Fruit fly (Drosophila melanogaster) whole organism, adult: ENCODE data around the gene meng.
A peak's percentile ranks its signal among the peaks of the same experiment; 100 is the strongest.

Source experiments
- CG11617 ChIP-seq: fragments of 200-800 bp; sonication (Bioruptor generic); optimal IDR thresholded peaks from 2 replicates; lab custom pipeline; 2017; ENCODE audit warnings: mild to moderate bottlenecking, missing biosample characterization, missing genetic modification reagents, missing genetic modification characterization
- CG12768 ChIP-seq: fragments of 200-800 bp; sonication (Bioruptor generic); optimal IDR thresholded peaks from 2 replicates; lab custom pipeline; 2017; ENCODE audit warnings: missing biosample characterization, missing genetic modification characterization, mild to moderate bottlenecking, moderate library complexity, missing genetic modification reagents
- CG14711 ChIP-seq: fragments of 200-800 bp; sonication (Bioruptor generic); optimal IDR thresholded peaks from 2 replicates; lab custom pipeline; 2018; ENCODE audit warnings: missing biosample characterization, mild to moderate bottlenecking, missing genetic modification characterization, moderate library complexity
- CG1620 ChIP-seq: fragments of 200-800 bp; sonication (Bioruptor generic); optimal IDR thresholded peaks from 2 replicates; lab custom pipeline; 2016; ENCODE audit warnings: missing biosample characterization, missing genetic modification characterization
- CG33017 ChIP-seq: fragments of 200-800 bp; sonication (Bioruptor generic); optimal IDR thresholded peaks from 2 replicates; lab custom pipeline; 2018; ENCODE audit warnings: missing biosample characterization, mild to moderate bottlenecking, missing genetic modification characterization, moderate library complexity
- CG5204 ChIP-seq: fragments of 200-800 bp; sonication (Bioruptor generic); optimal IDR thresholded peaks from 2 replicates; lab custom pipeline; 2016; ENCODE audit warnings: missing biosample characterization, missing genetic modification characterization
- CG7045 ChIP-seq: fragments of 200-800 bp; sonication (Bioruptor generic); optimal IDR thresholded peaks from 2 replicates; lab custom pipeline; 2017; ENCODE audit warnings: missing biosample characterization, mild to moderate bottlenecking, missing genetic modification characterization
- CG7101 ChIP-seq: fragments of 200-800 bp; sonication (Bioruptor generic); optimal IDR thresholded peaks from 2 replicates; lab custom pipeline; 2018; ENCODE audit warnings: missing biosample characterization, mild to moderate bottlenecking, missing genetic modification characterization, moderate library complexity
- Clk ChIP-seq: fragments of 200-800 bp; sonication (Bioruptor generic); optimal IDR thresholded peaks from 2 replicates; lab custom pipeline; 2017; ENCODE audit warnings: missing biosample characterization, missing genetic modification characterization
- Crg-1 ChIP-seq: fragments of 200-800 bp; sonication (Bioruptor generic); optimal IDR thresholded peaks from 2 replicates; lab custom pipeline; 2016; ENCODE audit warnings: missing biosample characterization, missing genetic modification characterization
- Hr96 ChIP-seq: fragments of 200-800 bp; sonication (Bioruptor generic); optimal IDR thresholded peaks from 2 replicates; lab custom pipeline; 2016; ENCODE audit warnings: missing biosample characterization, missing genetic modification characterization
- Mnt ChIP-seq: fragments of 200-800 bp; sonication (Bioruptor generic); optimal IDR thresholded peaks from 2 replicates; lab custom pipeline; 2016; ENCODE audit warnings: missing biosample characterization, mild to moderate bottlenecking, missing genetic modification characterization
- bab1 ChIP-seq: fragments of 200-800 bp; sonication (Bioruptor generic); optimal IDR thresholded peaks from 3 replicates; lab custom pipeline; 2019; ENCODE audit warnings: missing biosample characterization, mild to moderate bottlenecking, missing genetic modification characterization, moderate library complexity
- cic ChIP-seq: fragments of 200-800 bp; sonication (Bioruptor generic); optimal IDR thresholded peaks from 2 replicates; lab custom pipeline; 2017; ENCODE audit warnings: missing biosample characterization, mild to moderate bottlenecking, missing genetic modification characterization, moderate library complexity
- cnc ChIP-seq, 2 experiments: fragments of >200 bp; optimal IDR thresholded peaks; 2 replicates each; lab custom pipeline; 2017
- kay ChIP-seq: fragments of 200-800 bp; sonication (Bioruptor generic); peaks from one replicate; lab custom pipeline; 2016; ENCODE audit warnings: missing biosample characterization, missing genetic modification characterization, borderline replicate concordance
- ovo ChIP-seq: fragments of 200-800 bp; sonication (Bioruptor generic); optimal IDR thresholded peaks from 2 replicates; lab custom pipeline; 2016; ENCODE audit warnings: missing biosample characterization, missing genetic modification characterization
- pad ChIP-seq: fragments of 200-800 bp; sonication (Bioruptor generic); optimal IDR thresholded peaks from 3 replicates; lab custom pipeline; 2017; ENCODE audit warnings: missing biosample characterization, missing genetic modification characterization, mild to moderate bottlenecking, moderate library complexity, missing genetic modification reagents
- tj ChIP-seq: fragments of 200-800 bp; sonication (Bioruptor generic); optimal IDR thresholded peaks from 3 replicates; lab custom pipeline; 2017; ENCODE audit warnings: missing biosample characterization, mild to moderate bottlenecking, missing genetic modification characterization, moderate library complexity
- toe ChIP-seq: fragments of 200-800 bp; sonication (Bioruptor generic); optimal IDR thresholded peaks from 2 replicates; lab custom pipeline; 2016; ENCODE audit warnings: missing biosample characterization, missing genetic modification characterization

The meng gene

DNA sequence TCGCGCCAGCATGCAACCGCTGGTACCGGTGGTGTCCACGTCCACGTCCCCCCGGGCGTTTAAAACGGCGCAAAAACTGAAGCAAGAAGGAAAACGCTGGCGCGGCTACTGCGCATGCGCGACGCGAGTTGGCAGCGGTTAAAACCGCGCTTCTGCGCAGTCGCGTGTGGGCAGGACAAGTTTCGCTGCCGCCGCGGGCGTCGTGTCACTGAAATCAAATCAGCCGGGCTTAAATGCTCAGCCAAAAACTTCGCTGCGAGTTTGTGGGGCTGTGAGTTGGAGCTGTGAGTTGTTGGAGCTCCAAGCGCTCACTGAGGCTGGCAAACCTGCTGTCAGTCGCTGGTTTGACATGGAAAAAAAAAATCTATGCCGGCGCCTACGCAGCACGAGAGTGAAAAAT, 37.2 kb upstream of the meng start:
- TF ChIP-seq CG1620 (GFP tag; lab: Kevin White, UChicago) (no peak), CG33017 (no peak), toe (GFP tag; lab: Kevin White, UChicago) (no peak), CG7101 (tag; lab: Kevin White, UChicago) (no peak)

- TF ChIP-seq ovo, result no peak
- no peak for TF ChIP-seq pad (GFP tag; lab: Kevin White, UChicago)
- no peak for TF ChIP-seq Crg-1 (GFP tag; lab: Kevin White, UChicago)
- no peak for TF ChIP-seq kay
- TF ChIP-seq CG14711 (tag; lab: Kevin White, UChicago), result no peak
- no peak for TF ChIP-seq tj (GFP tag; lab: Kevin White, UChicago)
- no peak for TF ChIP-seq CG11617 (GFP tag; lab: Kevin White, UChicago)
- no peak for TF ChIP-seq Hr96 (GFP tag; lab: Kevin White, UChicago)
- no peak for TF ChIP-seq CG7101 (tag; lab: Kevin White, UChicago)
- no peak for TF ChIP-seq Mnt (GFP tag; lab: Kevin White, UChicago)
- TF ChIP-seq CG12768 (GFP tag; lab: Kevin White, UChicago), result no peak
- TF ChIP-seq CG5204 (GFP tag; lab: Kevin White, UChicago), result no peak
- TF ChIP-seq cic (GFP tag; lab: Kevin White, UChicago), result no peak
- TF ChIP-seq CG33017, result no peak
- no peak for TF ChIP-seq toe (GFP tag; lab: Kevin White, UChicago)
These were observed 35.9 kb upstream of the meng start for dm6 chr2L:6706368-6706919.

DNA sequence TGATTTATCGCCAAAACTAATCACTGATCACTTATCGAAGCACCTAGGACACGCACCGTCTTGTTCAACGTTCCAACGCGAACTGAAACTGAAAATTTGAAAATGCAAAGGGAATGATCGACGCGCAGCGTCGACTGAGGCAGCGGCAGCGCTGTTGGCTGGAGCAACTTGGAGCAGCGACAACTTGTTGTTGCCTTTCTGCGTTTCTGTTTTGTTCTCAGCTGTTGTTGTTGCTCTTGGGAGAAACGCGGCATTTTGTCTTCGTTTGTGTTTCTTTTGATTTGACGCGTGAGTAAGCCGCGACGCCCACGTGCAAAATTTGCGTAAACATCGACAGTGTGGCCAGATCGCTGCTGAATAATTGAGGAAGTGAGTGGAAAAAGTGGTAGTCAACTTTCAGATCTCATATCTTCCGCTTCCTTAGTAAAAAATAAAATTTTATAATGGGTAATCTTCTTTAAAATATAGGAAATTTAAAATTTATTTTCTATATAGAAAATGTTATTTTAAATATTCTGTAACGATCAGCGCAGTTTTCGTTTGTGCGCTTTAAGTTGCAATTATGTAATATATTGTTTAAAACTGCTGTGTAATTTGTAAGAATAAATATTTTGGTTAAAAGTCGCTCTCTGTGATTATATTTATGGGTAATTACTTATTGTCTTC, 33.2 kb upstream of the meng start, which contains the start of gene Tsp:
Gene Tsp, minus strand, starts transcription at position 90 of the 666 bp plus-strand sequence.
- TF ChIP-seq Crg-1 (GFP tag; lab: Kevin White, UChicago), result no peak
- TF ChIP-seq Mnt (GFP tag; lab: Kevin White, UChicago), result peak; percentile 33

dm6 chr2L:6716182-6716770, 26.0 kb upstream of the meng start, which contains the start of gene AkhR:
Gene AkhR, minus strand, starts transcription at chr2L:6716186.
- TF ChIP-seq CG7045 (GFP tag; lab: Kevin White, UChicago) (no peak), cnc (optimal IDR thresholded peaks at IDR 0.05; lab: Kevin White, UChicago) (no peak), toe (GFP tag; lab: Kevin White, UChicago) (no peak), Crg-1 (GFP tag; lab: Kevin White, UChicago) (no peak), CG14711 (tag; lab: Kevin White, UChicago) (no peak), kay (no peak), CG12768 (GFP tag; lab: Kevin White, UChicago) (no peak), CG33017 (no peak), CG11617 (GFP tag; lab: Kevin White, UChicago) (no peak), CG1620 (GFP tag; lab: Kevin White, UChicago) (no peak), pad (GFP tag; lab: Kevin White, UChicago) (no peak), Mnt (GFP tag; lab: Kevin White, UChicago) (no peak)

DNA sequence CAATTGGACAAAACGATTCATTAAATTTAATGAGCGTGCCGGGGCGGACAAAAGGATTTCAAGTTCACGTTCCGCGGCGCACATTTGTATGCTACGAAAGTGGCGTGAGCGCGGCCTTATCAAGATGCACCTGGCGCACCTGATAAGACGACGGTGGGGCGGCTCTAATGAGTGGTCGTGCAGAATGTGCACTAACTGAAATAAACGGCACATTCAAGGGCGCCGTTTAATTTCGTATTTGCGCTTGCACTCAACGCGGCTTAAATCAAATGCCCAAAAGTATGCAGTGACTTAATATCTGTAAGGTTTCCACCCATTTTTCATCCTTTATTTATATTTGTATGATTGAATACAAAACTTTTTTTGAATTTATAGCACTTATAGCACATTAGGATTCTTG, 25.4 kb upstream of the meng start:
- TF ChIP-seq CG7045 (GFP tag; lab: Kevin White, UChicago) (no peak), Clk (no peak), ovo (no peak), pad (GFP tag; lab: Kevin White, UChicago) (no peak), CG33017 (no peak), cic (GFP tag; lab: Kevin White, UChicago) (no peak), tj (GFP tag; lab: Kevin White, UChicago) (no peak), CG5204 (GFP tag; lab: Kevin White, UChicago) (no peak), CG11617 (GFP tag; lab: Kevin White, UChicago) (no peak)

DNA sequence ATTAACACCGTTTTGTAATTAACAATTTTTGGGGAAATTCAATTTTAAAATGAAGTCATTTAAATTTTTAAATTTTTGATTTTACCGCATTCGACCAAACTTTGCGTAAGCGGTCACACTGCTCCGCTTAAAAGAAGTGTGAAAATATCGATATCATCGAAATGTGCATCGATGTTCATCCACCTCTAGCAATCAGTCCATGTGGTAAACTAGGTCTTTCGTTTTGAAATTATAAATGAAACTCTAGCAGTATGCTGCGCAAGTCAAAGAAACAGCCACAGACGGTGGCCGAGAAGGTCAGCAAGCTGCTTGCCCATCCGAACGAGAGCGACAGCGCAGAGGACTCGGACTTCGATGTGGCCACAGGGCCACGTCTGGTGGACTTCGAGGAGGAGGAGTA, 24.8 kb upstream of the meng start, which contains the start of gene Aatf:
Gene Aatf, plus strand, starts transcription at position 166 of the 400 bp plus-strand sequence.
- TF ChIP-seq Mnt (GFP tag; lab: Kevin White, UChicago) (peak; percentile 89), CG7045 (GFP tag; lab: Kevin White, UChicago) (no peak)

dm6 chr2L:6721710-6722109, 20.6 kb upstream of the meng start:
- TF ChIP-seq Hr96 (GFP tag; lab: Kevin White, UChicago) (no peak), tj (GFP tag; lab: Kevin White, UChicago) (no peak), Mnt (GFP tag; lab: Kevin White, UChicago) (no peak), CG1620 (GFP tag; lab: Kevin White, UChicago) (no peak), CG7045 (GFP tag; lab: Kevin White, UChicago) (no peak), bab1 (GFP tag; lab: Kevin White, UChicago) (no peak), CG5204 (GFP tag; lab: Kevin White, UChicago) (no peak), toe (GFP tag; lab: Kevin White, UChicago) (no peak), ovo (no peak), cic (GFP tag; lab: Kevin White, UChicago) (no peak), CG11617 (GFP tag; lab: Kevin White, UChicago) (no peak), Crg-1 (GFP tag; lab: Kevin White, UChicago) (no peak), kay (no peak), CG33017 (no peak), cnc (optimal IDR thresholded peaks at IDR 0.05; lab: Kevin White, UChicago) (no peak)
